Fruit fly (Drosophila melanogaster) whole organism, wandering third instar larva: ENCODE measurements around the gene CG33325.

Experiments used
- Abd-B ChIP-seq: fragments of >200 bp; optimal IDR thresholded peaks from 2 replicates; lab custom pipeline; 2017; ENCODE audit warnings: missing biosample characterization, missing genetic modification characterization
- CG9705 ChIP-seq: fragments of 200-800 bp; sonication (Bioruptor generic); optimal IDR thresholded peaks from 2 replicates; lab custom pipeline; 2018; ENCODE audit warnings: missing biosample characterization, mild to moderate bottlenecking, missing genetic modification characterization
- CrebA ChIP-seq: fragments of 200-800 bp; sonication (Bioruptor generic); optimal IDR thresholded peaks from 2 replicates; lab custom pipeline; 2016; ENCODE audit warnings: missing biosample characterization, mild to moderate bottlenecking, missing genetic modification characterization, borderline replicate concordance
- Dfd ChIP-seq: fragments of >200 bp; optimal IDR thresholded peaks from 2 replicates; lab custom pipeline; 2017; ENCODE audit warnings: missing biosample characterization, missing genetic modification characterization
- Dif ChIP-seq: fragments of 200-275, 200-300 bp; sonication (Bioruptor generic); optimal IDR thresholded peaks from 2 replicates; lab custom pipeline; 2018; ENCODE audit warnings: missing biosample characterization, missing genetic modification characterization; ENCODE audit not compliant: partially characterized antibody
- GATAd ChIP-seq: sonication (Bioruptor generic); optimal IDR thresholded peaks from 2 replicates; lab custom pipeline; 2016; ENCODE audit warnings: missing biosample characterization, missing genetic modification characterization
- HLH106 ChIP-seq: fragments of 200-800 bp; optimal IDR thresholded peaks from 3 replicates; lab custom pipeline; 2019; ENCODE audit warnings: missing biosample characterization, mild to moderate bottlenecking, missing genetic modification characterization, moderate library complexity
- Hnf4 ChIP-seq: fragments of 200-800 bp; sonication (Bioruptor generic); optimal IDR thresholded peaks from 2 replicates; lab custom pipeline; 2016; ENCODE audit warnings: missing biosample characterization, mild to moderate bottlenecking, missing genetic modification characterization
- Hr78 ChIP-seq: fragments of >200 bp; optimal IDR thresholded peaks from 2 replicates; lab custom pipeline; 2017; ENCODE audit warnings: missing biosample characterization, missing genetic modification characterization
- Hr83 ChIP-seq: fragments of 200-300 bp; sonication (Bioruptor generic); optimal IDR thresholded peaks from 2 replicates; lab custom pipeline; 2016; ENCODE audit warnings: missing biosample characterization, mild to moderate bottlenecking, missing genetic modification characterization, moderate library complexity; ENCODE audit not compliant: poor library complexity, severe bottlenecking
- Jra ChIP-seq: sonication (Bioruptor generic); optimal IDR thresholded peaks from 2 replicates; lab custom pipeline; 2016; ENCODE audit warnings: missing biosample characterization, missing genetic modification characterization
- Mio ChIP-seq: sonication (Bioruptor generic); optimal IDR thresholded peaks from 2 replicates; lab custom pipeline; 2016; ENCODE audit warnings: missing biosample characterization, missing genetic modification characterization
- Myc ChIP-seq: fragments of >200 bp; optimal IDR thresholded peaks from 2 replicates; lab custom pipeline; 2017
- N ChIP-seq: fragments of >200 bp; optimal IDR thresholded peaks from 2 replicates; lab custom pipeline; 2018; ENCODE audit warnings: missing biosample characterization, missing external identifiers, missing genetic modification characterization
- OdsH ChIP-seq: fragments of 200-800 bp; sonication (Bioruptor generic); optimal IDR thresholded peaks from 2 replicates; lab custom pipeline; 2016; ENCODE audit warnings: missing biosample characterization, mild to moderate bottlenecking, missing genetic modification characterization
- Rel ChIP-seq, 2 experiments: fragments of 200-800 bp; sonication (Bioruptor generic) in 1 of 2; optimal IDR thresholded peaks; 2 replicates in 1 of 2; 3 replicates in 1 of 2; lab custom pipeline; 2016 to 2019; ENCODE audit warnings: mild to moderate bottlenecking in 2 of 2, missing biosample characterization in 2 of 2, missing genetic modification characterization in 2 of 2, moderate library complexity in 1 of 2
- Sp1 ChIP-seq: fragments of 200-800 bp; sonication (Bioruptor generic); optimal IDR thresholded peaks from 3 replicates; lab custom pipeline; 2019; ENCODE audit warnings: missing biosample characterization, mild to moderate bottlenecking, missing genetic modification characterization, moderate library complexity
- Vsx2 ChIP-seq: fragments of 200-300, 225-300 bp; sonication (Bioruptor generic); optimal IDR thresholded peaks from 2 replicates; lab custom pipeline; 2018; ENCODE audit warnings: missing biosample characterization, missing genetic modification characterization; ENCODE audit not compliant: partially characterized antibody
- br ChIP-seq: fragments of 200-800 bp; sonication (Bioruptor generic); optimal IDR thresholded peaks from 2 replicates; lab custom pipeline; 2016; ENCODE audit warnings: missing biosample characterization, missing genetic modification characterization
- dl ChIP-seq, 2 experiments: fragments of 175-275, 200-275 bp in 1 of 2; fragments of 200-275 bp in 1 of 2; sonication (Bioruptor generic); optimal IDR thresholded peaks; lab custom pipeline; 2018; ENCODE audit warnings: mild to moderate bottlenecking in 2 of 2, missing biosample characterization in 2 of 2, missing genetic modification characterization in 2 of 2, moderate library complexity in 2 of 2; ENCODE audit not compliant: partially characterized antibody in 2 of 2, insufficient read depth in 1 of 2
- dmrt93B ChIP-seq: fragments of 200-800 bp; sonication (Bioruptor generic); optimal IDR thresholded peaks from 2 replicates; lab custom pipeline; 2018; ENCODE audit warnings: missing biosample characterization, mild to moderate bottlenecking, missing genetic modification characterization
- dsf ChIP-seq: sonication (Bioruptor generic); optimal IDR thresholded peaks from 2 replicates; lab custom pipeline; 2016; ENCODE audit warnings: missing biosample characterization, missing genetic modification characterization, borderline replicate concordance
- ey ChIP-seq: fragments of 200-800 bp; sonication (Bioruptor generic); optimal IDR thresholded peaks from 2 replicates; lab custom pipeline; 2016; ENCODE audit warnings: missing biosample characterization, missing genetic modification characterization
- foxo ChIP-seq, 2 experiments: fragments of 200-800 bp; sonication (Bioruptor generic); optimal IDR thresholded peaks; 2 replicates in 1 of 2; 3 replicates in 1 of 2; lab custom pipeline; 2016 to 2017; ENCODE audit warnings: missing biosample characterization in 2 of 2, missing genetic modification characterization in 2 of 2
- fru ChIP-seq: fragments of 200-800 bp; sonication (Bioruptor generic); optimal IDR thresholded peaks from 3 replicates; lab custom pipeline; 2016; ENCODE audit warnings: missing biosample characterization, mild to moderate bottlenecking, missing genetic modification characterization
- lola ChIP-seq: fragments of >200 bp; optimal IDR thresholded peaks from 2 replicates; lab custom pipeline; 2017; ENCODE audit warnings: missing biosample characterization, missing genetic modification characterization
- pan ChIP-seq: fragments of >200 bp; optimal IDR thresholded peaks from 2 replicates; lab custom pipeline; 2017
- psq ChIP-seq: fragments of 200-800 bp; sonication (Bioruptor generic); optimal IDR thresholded peaks from 3 replicates; lab custom pipeline; 2017; ENCODE audit warnings: missing biosample characterization, mild to moderate bottlenecking, missing genetic modification characterization, moderate library complexity
- rgr ChIP-seq: fragments of 200-800 bp; sonication (Bioruptor generic); optimal IDR thresholded peaks from 3 replicates; lab custom pipeline; 2016; ENCODE audit warnings: missing biosample characterization, mild to moderate bottlenecking, missing genetic modification characterization
- sage ChIP-seq: fragments of 200-800 bp; sonication (Bioruptor generic); optimal IDR thresholded peaks from 2 replicates; lab custom pipeline; 2016; ENCODE audit warnings: missing biosample characterization, mild to moderate bottlenecking, missing genetic modification characterization
- sv ChIP-seq: fragments of 200-800 bp; sonication (Bioruptor generic); optimal IDR thresholded peaks from 3 replicates; lab custom pipeline; 2016; ENCODE audit warnings: missing biosample characterization, missing genetic modification characterization
- tai ChIP-seq: sonication (Bioruptor generic); optimal IDR thresholded peaks from 2 replicates; lab custom pipeline; 2016; ENCODE audit warnings: missing biosample characterization, missing genetic modification characterization
- usp ChIP-seq: fragments of >200 bp; optimal IDR thresholded peaks from 2 replicates; lab custom pipeline; 2017; ENCODE audit warnings: missing biosample characterization, missing genetic modification characterization
- woc ChIP-seq: sonication (Bioruptor generic); optimal IDR thresholded peaks from 2 replicates; lab custom pipeline; 2016; ENCODE audit warnings: missing biosample characterization, mild to moderate bottlenecking, missing genetic modification characterization

The CG33325 gene

dm6 chr3R:8669029-8669707, 10.7 kb downstream of the CG33325 start (continued):
- peak; percentile 92 to 99 for TF ChIP-seq foxo (GFP tag; optimal IDR thresholded peaks at IDR 0.05; lab: Kevin White, UChicago)

dm6 chr3R:8668024-8668856, 11.6 kb downstream of the CG33325 start:
- peak in 1 of 2 experiments; percentile 4 for TF ChIP-seq dl (GFP tag; optimal IDR thresholded peaks at IDR 0.05; lab: Kevin White, UChicago; ENCODE audit: insufficient read depth in 1 of 2, partially characterized antibody in 2 of 2)
- TF ChIP-seq Jra (GFP tag; lab: Kevin White, UChicago), result no peak
- TF ChIP-seq GATAd (GFP tag; lab: Kevin White, UChicago), result no peak
- no peak for TF ChIP-seq tai (GFP tag; lab: Kevin White, UChicago)
- TF ChIP-seq dsf (GFP tag; lab: Kevin White, UChicago), result no peak
- TF ChIP-seq ey (GFP tag; lab: Kevin White, UChicago), result no peak

dm6 chr3R:8667568-8667967, 12.3 kb downstream of the CG33325 start, which contains the start of gene CG8036:
Gene CG8036 (plus strand): TSS chr3R:8667868.
- TF ChIP-seq Hnf4 (GFP tag; lab: Kevin White, UChicago) (no peak), CrebA (GFP tag; lab: Kevin White, UChicago) (no peak), tai (GFP tag; lab: Kevin White, UChicago) (no peak), usp (GFP tag; lab: Kevin White, UChicago) (no peak), Dif (GFP tag; lab: Kevin White, UChicago) (no peak), dl (GFP tag; optimal IDR thresholded peaks at IDR 0.05; lab: Kevin White, UChicago; ENCODE audit: insufficient read depth in 1 of 2, partially characterized antibody in 2 of 2) (no peak), woc (no peak), N (GFP tag; lab: Kevin White, UChicago) (no peak), dmrt93B (GFP tag; lab: Kevin White, UChicago) (no peak), rgr (GFP tag; lab: Kevin White, UChicago) (no peak), Mio (GFP tag; lab: Kevin White, UChicago) (no peak), sv (GFP tag; lab: Kevin White, UChicago) (no peak), foxo (GFP tag; optimal IDR thresholded peaks at IDR 0.05; lab: Kevin White, UChicago) (no peak), lola (GFP tag; lab: Kevin White, UChicago) (no peak), Myc (lab: Kevin White, UChicago) (no peak), Jra (GFP tag; lab: Kevin White, UChicago) (no peak), sage (GFP tag; lab: Kevin White, UChicago) (no peak), Hr83 (GFP tag; lab: Kevin White, UChicago) (no peak)

dm6 chr3R:8664699-8665340, 15.0 kb downstream of the CG33325 start:
- no peak for TF ChIP-seq Rel (GFP tag; optimal IDR thresholded peaks at IDR 0.05; lab: Kevin White, UChicago)
- TF ChIP-seq Rel (tag; optimal IDR thresholded peaks at IDR 0.05; lab: Kevin White, UChicago), result no peak
- TF ChIP-seq ey (GFP tag; lab: Kevin White, UChicago), result no peak
- TF ChIP-seq Hr83 (GFP tag; lab: Kevin White, UChicago), result no peak
- TF ChIP-seq Hr78, result no peak
- no peak for TF ChIP-seq Myc (lab: Kevin White, UChicago)

dm6 chr3R:8663668-8664283, 16.1 kb downstream of the CG33325 start, which contains the start of gene CG8032:
Gene CG8032 (plus strand): TSS chr3R:8664115.
- TF ChIP-seq Hnf4 (GFP tag; lab: Kevin White, UChicago) (peak; percentile 75), Hr83 (GFP tag; lab: Kevin White, UChicago) (no peak), Dif (GFP tag; lab: Kevin White, UChicago) (no peak), OdsH (GFP tag; lab: Kevin White, UChicago) (peak; percentile 24), Vsx2 (GFP tag; lab: Kevin White, UChicago) (no peak), CG9705 (GFP tag; lab: Kevin White, UChicago) (peak; percentile 21), fru (GFP tag; lab: Kevin White, UChicago) (peak; percentile 61), tai (GFP tag; lab: Kevin White, UChicago) (no peak), rgr (GFP tag; lab: Kevin White, UChicago) (peak; percentile 48), HLH106 (peak; percentile 52), dl (GFP tag; optimal IDR thresholded peaks at IDR 0.05; lab: Kevin White, UChicago; ENCODE audit: insufficient read depth in 1 of 2, partially characterized antibody in 2 of 2) (no peak), ey (GFP tag; lab: Kevin White, UChicago) (peak; percentile 39), foxo (GFP tag; optimal IDR thresholded peaks at IDR 0.05; lab: Kevin White, UChicago) (peak in 1 of 2 experiments; percentile 72), br (GFP tag; lab: Kevin White, UChicago) (peak; percentile 52), Abd-B (GFP tag; lab: Kevin White, UChicago) (no peak), psq (GFP tag; lab: Kevin White, UChicago) (peak; percentile 9), sv (GFP tag; lab: Kevin White, UChicago) (peak; percentile 49), Dfd (no peak), Sp1 (GFP tag; lab: Kevin White, UChicago) (peak; percentile 18), dsf (GFP tag; lab: Kevin White, UChicago) (peak; percentile 21), N (GFP tag; lab: Kevin White, UChicago) (no peak), pan (lab: Kevin White, UChicago) (no peak)
